Fruit fly (Drosophila melanogaster) whole organism, embryonic: ENCODE measurements around the gene CG4942.

Source experiments
- ATbp ChIP-seq: fragments of 200-800 bp; sonication (Bioruptor generic); optimal IDR thresholded peaks from 2 replicates; lab custom pipeline; 2017; ENCODE audit warnings: missing biosample characterization, mild to moderate bottlenecking, missing genetic modification characterization, missing genetic modification reagents
- Abd-B ChIP-seq: fragments of 200-800 bp; sonication (Bioruptor generic); optimal IDR thresholded peaks from 2 replicates; lab custom pipeline; 2018; ENCODE audit warnings: missing biosample characterization, mild to moderate bottlenecking, missing genetic modification characterization, moderate library complexity
- Adf1 ChIP-seq: fragments of 200-800 bp; sonication (Bioruptor generic); IDR thresholded peaks from 2 replicates; pipeline ENCODE4 v1.3.6; 2022; ENCODE audit warnings: missing biosample characterization, missing genetic modification characterization
- Blimp-1 ChIP-seq: fragments of 200-800 bp; sonication (Bioruptor generic); optimal IDR thresholded peaks from 3 replicates; lab custom pipeline; 2018; ENCODE audit warnings: missing biosample characterization, missing genetic modification characterization, mild to moderate bottlenecking, moderate library complexity, missing genetic modification reagents
- CG10321 ChIP-seq: fragments of 200-800 bp; sonication (Bioruptor generic); IDR thresholded peaks from 2 replicates; pipeline ENCODE4 v1.3.6; 2022; ENCODE audit warnings: missing biosample characterization, missing genetic modification characterization
- CG10959 ChIP-seq: fragments of 200-800 bp; sonication (Bioruptor generic); IDR thresholded peaks from 2 replicates; pipeline ENCODE4 v1.3.6; 2022; ENCODE audit warnings: missing biosample characterization, missing genetic modification characterization
- CG12744 ChIP-seq: fragments of 200-800 bp; sonication (Bioruptor generic); optimal IDR thresholded peaks from 2 replicates; lab custom pipeline; 2016; ENCODE audit warnings: missing biosample characterization, missing genetic modification characterization
- CG16813 ChIP-seq: fragments of 200-800 bp; sonication (Bioruptor generic); IDR thresholded peaks from 3 replicates; pipeline ENCODE4 v1.3.6; 2022; ENCODE audit warnings: missing biosample characterization, missing genetic modification characterization; ENCODE audit not compliant: partially characterized antibody
- CG17385 ChIP-seq: fragments of 200-800 bp; sonication (Bioruptor generic); optimal IDR thresholded peaks from 3 replicates; lab custom pipeline; 2018; ENCODE audit warnings: missing biosample characterization, mild to moderate bottlenecking, missing genetic modification characterization
- CG18476 ChIP-seq: fragments of 200-800 bp; sonication (Bioruptor generic); optimal IDR thresholded peaks from 2 replicates; lab custom pipeline; 2016; ENCODE audit warnings: missing biosample characterization, mild to moderate bottlenecking, missing genetic modification characterization
- CG2199 ChIP-seq: fragments of 200-800 bp; sonication (Bioruptor generic); IDR thresholded peaks from 3 replicates; pipeline ENCODE4 v1.3.6; 2022; ENCODE audit warnings: missing biosample characterization, missing genetic modification characterization
- CG33213 ChIP-seq: fragments of 200-800 bp; sonication (Bioruptor generic); optimal IDR thresholded peaks from 3 replicates; lab custom pipeline; 2016; ENCODE audit warnings: missing biosample characterization, missing genetic modification characterization
- CG34224 ChIP-seq: fragments of 200-800 bp; sonication (Bioruptor generic); IDR thresholded peaks from 3 replicates; pipeline ENCODE4 v1.3.6; 2022; ENCODE audit warnings: missing biosample characterization, missing genetic modification characterization; ENCODE audit not compliant: partially characterized antibody
- CG3995 ChIP-seq: fragments of 200-800 bp; sonication (Bioruptor generic); optimal IDR thresholded peaks from 3 replicates; lab custom pipeline; 2016; ENCODE audit warnings: missing biosample characterization, missing genetic modification characterization
- CG4360 ChIP-seq: fragments of 200-800 bp; sonication (Bioruptor generic); IDR thresholded peaks from 2 replicates; pipeline ENCODE4 v1.3.6; 2022; ENCODE audit warnings: missing biosample characterization, missing genetic modification characterization
- CG4617 ChIP-seq: fragments of 200-800 bp; sonication (Bioruptor generic); optimal IDR thresholded peaks from 3 replicates; lab custom pipeline; 2016; ENCODE audit warnings: missing biosample characterization, missing genetic modification characterization, borderline replicate concordance
- CG4820 ChIP-seq: fragments of 200-800 bp; sonication (Bioruptor generic); optimal IDR thresholded peaks from 3 replicates; lab custom pipeline; 2016; ENCODE audit warnings: missing biosample characterization, missing genetic modification characterization
- CG6272 ChIP-seq: fragments of 200-800 bp; sonication (Bioruptor generic); IDR thresholded peaks from 2 replicates; pipeline ENCODE4 v1.3.6; 2022; ENCODE audit warnings: missing biosample characterization, missing genetic modification characterization
- CG8359 ChIP-seq: fragments of 200-800 bp; sonication (Bioruptor generic); optimal IDR thresholded peaks from 2 replicates; lab custom pipeline; 2017; ENCODE audit warnings: missing biosample characterization, mild to moderate bottlenecking, missing genetic modification characterization, borderline replicate concordance
- CG8924 ChIP-seq: fragments of 200-800 bp; optimal IDR thresholded peaks from 3 replicates; lab custom pipeline; 2019; ENCODE audit warnings: missing biosample characterization, mild to moderate bottlenecking, missing genetic modification characterization, moderate library complexity
- CG9437 ChIP-seq: fragments of 200-800 bp; sonication (Bioruptor generic); optimal IDR thresholded peaks from 2 replicates; lab custom pipeline; 2018; ENCODE audit warnings: missing biosample characterization, mild to moderate bottlenecking, missing genetic modification characterization
- D19A ChIP-seq: fragments of 200-800 bp; optimal IDR thresholded peaks from 3 replicates; lab custom pipeline; 2019; ENCODE audit warnings: missing biosample characterization, mild to moderate bottlenecking, missing genetic modification characterization, moderate library complexity
- Dek ChIP-seq: fragments of 200-800 bp; sonication (Bioruptor generic); optimal IDR thresholded peaks from 3 replicates; lab custom pipeline; 2019; ENCODE audit warnings: missing biosample characterization, mild to moderate bottlenecking, missing genetic modification characterization, moderate library complexity
- Fer1 ChIP-seq: fragments of 200-800 bp; sonication (Bioruptor generic); optimal IDR thresholded peaks from 2 replicates; lab custom pipeline; 2017; ENCODE audit warnings: missing biosample characterization, mild to moderate bottlenecking, missing genetic modification characterization
- HHEX ChIP-seq: fragments of 200-800 bp; sonication (Bioruptor generic); optimal IDR thresholded peaks from 3 replicates; lab custom pipeline; 2017; ENCODE audit warnings: missing biosample characterization, mild to moderate bottlenecking, missing genetic modification characterization, missing genetic modification reagents
- Hmr ChIP-seq: fragments of 200-800 bp; sonication (Bioruptor generic); optimal IDR thresholded peaks from 3 replicates; lab custom pipeline; 2017; ENCODE audit warnings: mild to moderate bottlenecking, missing biosample characterization, missing genetic modification reagents, missing genetic modification characterization
- Kr ChIP-seq: fragments of 200-800 bp; sonication (Bioruptor generic); optimal IDR thresholded peaks from 2 replicates; lab custom pipeline; 2017; ENCODE audit warnings: missing biosample characterization, mild to moderate bottlenecking, missing genetic modification characterization
- Meics ChIP-seq: fragments of 200-800 bp; sonication (Bioruptor generic); optimal IDR thresholded peaks from 2 replicates; lab custom pipeline; 2017; ENCODE audit warnings: missing biosample characterization, mild to moderate bottlenecking, missing genetic modification characterization
- NFAT ChIP-seq: fragments of 200-800 bp; sonication (Bioruptor generic); IDR thresholded peaks from 2 replicates; pipeline ENCODE4 v1.3.6; 2022; ENCODE audit warnings: missing biosample characterization, missing genetic modification characterization
- Neu2 ChIP-seq: fragments of 200-800 bp; sonication (Bioruptor generic); optimal IDR thresholded peaks from 3 replicates; lab custom pipeline; 2016; ENCODE audit warnings: missing biosample characterization, missing genetic modification characterization, borderline replicate concordance
- Optix ChIP-seq: fragments of 200-800 bp; sonication (Bioruptor generic); IDR thresholded peaks from 3 replicates; pipeline ENCODE4 v1.3.6; 2022; ENCODE audit warnings: missing biosample characterization, missing genetic modification characterization
- br ChIP-seq: fragments of >200 bp; optimal IDR thresholded peaks from 2 replicates; lab custom pipeline; 2017
- chinmo ChIP-seq: fragments of 200-800 bp; sonication (Bioruptor generic); IDR thresholded peaks from 4 replicates; pipeline ENCODE4 v1.3.6; 2022; ENCODE audit warnings: missing biosample characterization, missing genetic modification characterization; ENCODE audit not compliant: partially characterized antibody
- dmrt99B ChIP-seq: fragments of 200-800 bp; sonication (Bioruptor generic); optimal IDR thresholded peaks from 2 replicates; lab custom pipeline; 2018; ENCODE audit warnings: missing biosample characterization, mild to moderate bottlenecking, missing genetic modification characterization, moderate library complexity
- ewg ChIP-seq: fragments of 200-800 bp; sonication (Bioruptor generic); optimal IDR thresholded peaks from 3 replicates; lab custom pipeline; 2017; ENCODE audit warnings: mild to moderate bottlenecking, missing biosample characterization, missing genetic modification reagents, missing genetic modification characterization
- gem ChIP-seq: fragments of 200-800 bp; sonication (Bioruptor generic); optimal IDR thresholded peaks from 2 replicates; lab custom pipeline; 2019; ENCODE audit warnings: missing biosample characterization, mild to moderate bottlenecking, missing genetic modification characterization, moderate library complexity
- her ChIP-seq: fragments of 200-800 bp; sonication (Bioruptor generic); optimal IDR thresholded peaks from 2 replicates; lab custom pipeline; 2016; ENCODE audit warnings: missing biosample characterization, missing genetic modification characterization
- hth ChIP-seq: fragments of >200 bp; optimal IDR thresholded peaks from 2 replicates; lab custom pipeline; 2017; ENCODE audit warnings: inconsistent platforms
- lab ChIP-seq: fragments of 200-800 bp; sonication (Bioruptor generic); optimal IDR thresholded peaks from 3 replicates; lab custom pipeline; 2017; ENCODE audit warnings: missing biosample characterization, missing genetic modification characterization, mild to moderate bottlenecking, moderate library complexity, missing genetic modification reagents
- lbe ChIP-seq: fragments of 200-800 bp; sonication (Bioruptor generic); optimal IDR thresholded peaks from 2 replicates; lab custom pipeline; 2016; ENCODE audit warnings: missing biosample characterization, mild to moderate bottlenecking, missing genetic modification characterization
- luna ChIP-seq: fragments of 200-800 bp; sonication (Bioruptor generic); optimal IDR thresholded peaks from 2 replicates; lab custom pipeline; 2016; ENCODE audit warnings: missing biosample characterization, missing genetic modification characterization
- mam ChIP-seq: fragments of 200-800 bp; sonication (Bioruptor generic); optimal IDR thresholded peaks from 3 replicates; lab custom pipeline; 2016; ENCODE audit warnings: missing biosample characterization, missing genetic modification characterization
- nmo ChIP-seq: fragments of 200-800 bp; sonication (Bioruptor generic); optimal IDR thresholded peaks from 2 replicates; lab custom pipeline; 2018; ENCODE audit warnings: missing biosample characterization, mild to moderate bottlenecking, missing genetic modification characterization, moderate library complexity
- pros ChIP-seq: fragments of 200-800 bp; sonication (Bioruptor generic); optimal IDR thresholded peaks from 3 replicates; lab custom pipeline; 2019; ENCODE audit warnings: missing biosample characterization, mild to moderate bottlenecking, missing genetic modification characterization, moderate library complexity
- psq ChIP-seq: fragments of 200-800 bp; sonication (Bioruptor generic); optimal IDR thresholded peaks from 2 replicates; lab custom pipeline; 2017; ENCODE audit warnings: missing biosample characterization, missing genetic modification characterization
- ro ChIP-seq: fragments of 200-800 bp; sonication (Bioruptor generic); IDR thresholded peaks from 2 replicates; pipeline ENCODE4 v1.3.6; 2022; ENCODE audit warnings: missing biosample characterization, missing genetic modification characterization
- sens ChIP-seq: fragments of 200-800 bp; sonication (Bioruptor generic); peaks from one replicate; lab custom pipeline; 2016; ENCODE audit warnings: missing biosample characterization, missing genetic modification characterization
- sna ChIP-seq: fragments of 200-800 bp; sonication (Bioruptor generic); IDR thresholded peaks from 2 replicates; pipeline ENCODE4 v1.3.6; 2022; ENCODE audit warnings: missing biosample characterization, missing genetic modification characterization; ENCODE audit not compliant: partially characterized antibody
- trem ChIP-seq: fragments of 200-800 bp; optimal IDR thresholded peaks from 3 replicates; lab custom pipeline; 2019; ENCODE audit warnings: missing biosample characterization, mild to moderate bottlenecking, missing genetic modification characterization, moderate library complexity
- zen2 ChIP-seq: fragments of 200-800 bp; sonication (Bioruptor generic); IDR thresholded peaks from 3 replicates; pipeline ENCODE4 v1.3.6; 2022; ENCODE audit warnings: missing biosample characterization, missing genetic modification characterization; ENCODE audit not compliant: partially characterized antibody

The CG4942 gene

dm6 chr3L:9025680-9026079 lies 47.2 kb upstream of the CG4942 start (continued):
- no peak for TF ChIP-seq sna (GFP tag; lab: Robert Waterston, UW)
- peak; percentile 39 for TF ChIP-seq psq (GFP tag; lab: Kevin White, UChicago)
- no peak for TF ChIP-seq CG34224 (GFP tag; lab: Robert Waterston, UW)
- TF ChIP-seq nmo (GFP tag; lab: Kevin White, UChicago) = peak; percentile 89
- no peak for TF ChIP-seq Kr (GFP tag; lab: Kevin White, UChicago)
- peak; percentile 77 for TF ChIP-seq CG17385 (GFP tag; lab: Kevin White, UChicago)
- TF ChIP-seq CG8359 (GFP tag; lab: Kevin White, UChicago) = peak; percentile 61
- TF ChIP-seq Meics (GFP tag; lab: Kevin White, UChicago) = peak; percentile 74
- TF ChIP-seq NFAT (GFP tag; lab: Robert Waterston, UW) = peak; percentile 82
- peak; percentile 37 for TF ChIP-seq her (GFP tag; lab: Kevin White, UChicago)
- peak; percentile 68 for TF ChIP-seq Hmr (GFP tag; lab: Kevin White, UChicago)
- peak; percentile 22; the same call in 1 of the 2 replicates for TF ChIP-seq Adf1 (GFP tag; lab: Robert Waterston, UW)
- TF ChIP-seq CG16813 (GFP tag; lab: Robert Waterston, UW) = no peak
- TF ChIP-seq luna (GFP tag; lab: Kevin White, UChicago) = peak; percentile 38
- peak; percentile 77 for TF ChIP-seq Fer1
- peak; percentile 76 for TF ChIP-seq ro
- TF ChIP-seq Abd-B (GFP tag; lab: Kevin White, UChicago) = peak; percentile 82
- TF ChIP-seq CG9437 = peak; percentile 66
- no peak for TF ChIP-seq lbe (GFP tag; lab: Kevin White, UChicago)
- TF ChIP-seq CG10321 (GFP tag; lab: Robert Waterston, UW) = peak; percentile 66
- peak; percentile 86 for TF ChIP-seq CG10959 (GFP tag; lab: Robert Waterston, UW)
- peak; percentile 58; the same call in 1 of the 2 replicates for TF ChIP-seq CG4360 (GFP tag; lab: Robert Waterston, UW)
- peak; percentile 75 for TF ChIP-seq Optix
- TF ChIP-seq mam (GFP tag; lab: Kevin White, UChicago) = peak; percentile 81
- TF ChIP-seq pros (GFP tag; lab: Kevin White, UChicago) = peak; percentile 75
- peak; percentile 44 for TF ChIP-seq CG4617 (GFP tag; lab: Kevin White, UChicago)

dm6 chr3L:9026568-9026967 lies 46.3 kb upstream of the CG4942 start:
- TF ChIP-seq CG17385 (GFP tag; lab: Kevin White, UChicago) = no peak
- peak; percentile 15 for TF ChIP-seq gem (tag; lab: Kevin White, UChicago)
- TF ChIP-seq D19A (tag; lab: Kevin White, UChicago) = peak; percentile 92
- no peak for TF ChIP-seq chinmo (GFP tag; lab: Robert Waterston, UW)
- peak; percentile 2 for TF ChIP-seq dmrt99B (tag; lab: Kevin White, UChicago)
- no peak for TF ChIP-seq CG4820 (GFP tag; lab: Kevin White, UChicago)
- TF ChIP-seq trem = no peak
- no peak for TF ChIP-seq zen2 (GFP tag; lab: Robert Waterston, UW)
- TF ChIP-seq CG18476 (GFP tag; lab: Kevin White, UChicago) = no peak
- no peak for TF ChIP-seq hth
- no peak for TF ChIP-seq Dek (tag; lab: Kevin White, UChicago)
- TF ChIP-seq lab = no peak
- no peak for TF ChIP-seq psq (GFP tag; lab: Kevin White, UChicago)
- peak; percentile 41 for TF ChIP-seq sens (GFP tag; lab: Kevin White, UChicago)
- no peak for TF ChIP-seq br (lab: Kevin White, UChicago)
- TF ChIP-seq CG6272 (GFP tag; lab: Robert Waterston, UW) = no peak
- no peak for TF ChIP-seq ATbp
- no peak for TF ChIP-seq Neu2 (GFP tag; lab: Kevin White, UChicago)
- no peak for TF ChIP-seq HHEX (GFP tag; lab: Kevin White, UChicago)
- no peak for TF ChIP-seq Blimp-1 (GFP tag; lab: Kevin White, UChicago)
- TF ChIP-seq CG33213 (GFP tag; lab: Kevin White, UChicago) = no peak
- TF ChIP-seq ewg (GFP tag; lab: Kevin White, UChicago) = no peak
- no peak for TF ChIP-seq CG3995 (GFP tag; lab: Kevin White, UChicago)
- no peak for TF ChIP-seq CG2199 (GFP tag; lab: Robert Waterston, UW)
- no peak for TF ChIP-seq CG12744 (GFP tag; lab: Kevin White, UChicago)
- no peak for TF ChIP-seq CG8924
